Worm (Caenorhabditis elegans): Measurements from ENCODE around the gene E01G4.3.

DNA sequence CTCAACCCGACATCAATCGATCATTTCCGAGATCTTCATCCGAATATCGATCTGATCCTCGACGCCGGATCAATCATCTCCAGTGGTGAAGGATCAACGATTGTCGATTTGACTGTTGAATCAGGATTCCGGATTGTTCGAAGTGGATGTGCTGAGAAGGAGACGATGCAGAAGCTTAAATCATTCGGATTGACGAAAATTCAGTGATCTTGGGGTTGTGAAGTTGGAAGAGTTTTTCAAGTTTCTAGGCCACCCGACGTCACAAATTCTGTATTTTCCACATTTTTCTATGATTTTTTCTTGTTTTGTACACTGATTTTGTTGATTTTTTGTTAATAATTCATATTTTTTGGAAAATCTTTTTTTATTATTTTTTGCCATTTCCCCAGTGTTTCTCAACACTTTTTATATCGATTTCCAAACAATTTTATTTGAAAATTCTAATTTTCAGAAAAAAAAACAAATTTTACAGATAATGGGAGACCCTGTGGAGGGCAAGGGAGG, 54.8 kb downstream of the E01G4.3 start, which contains the start of gene Y48E1C.1:
- TF ChIP-seq dox-1 (GFP tag; IDR thresholded peaks at IDR 0.05) (no peak), nfya-2 (GFP tag; IDR thresholded peaks at IDR 0.05) (no peak), madf-8 (GFP tag; conservative IDR thresholded peaks at IDR 0.05) (no peak), egl-44 (GFP tag; IDR thresholded peaks at IDR 0.05) (no peak), snpc-3.4 (tag; optimal IDR thresholded peaks at IDR 0.05) (no peak), snpc-1.3 (tag; optimal IDR thresholded peaks at IDR 0.05; ENCODE audit: insufficient read depth) (no peak), F33H1.4 (GFP tag; IDR thresholded peaks at IDR 0.05) (no peak), pha-4 (tag; optimal IDR thresholded peaks at IDR 0.05) (no peak), ama-1 (optimal IDR thresholded peaks at IDR 0.05) (no peak), ama-1 (GFP tag; optimal IDR thresholded peaks at IDR 0.05) (no peak), mxl-1 (tag; optimal IDR thresholded peaks at IDR 0.05) (no peak), unc-62 (GFP tag; optimal IDR thresholded peaks at IDR 0.05) (no peak), zfh-2 (GFP tag; conservative IDR thresholded peaks at IDR 0.05) (no peak), efl-1 (GFP tag; optimal IDR thresholded peaks at IDR 0.05) (no peak), F49E8.2 (tag; optimal IDR thresholded peaks at IDR 0.05; ENCODE audit: insufficient read depth) (no peak)
